Worm (Caenorhabditis elegans) whole organism, mixed stage, embryonic: ENCODE results near the gene srsx-19.

Experiments used
- M03D4.4 ChIP-seq: sonication (generic microtip); optimal IDR thresholded peaks from 2 replicates; lab custom pipeline; 2017; ENCODE audit warnings: mild to moderate bottlenecking, missing genetic modification characterization, missing compliant biosample characterization
- bed-3 ChIP-seq: fragments of 200-800 bp; sonication (Bioruptor generic); optimal IDR thresholded peaks from 3 replicates; lab custom pipeline; 2018; ENCODE audit warnings: mild to moderate bottlenecking, missing genetic modification characterization, moderate library complexity, missing compliant biosample characterization
- blmp-1 ChIP-seq: fragments of 150-350 bp; optimal IDR thresholded peaks from 2 replicates; lab custom pipeline; 2014; ENCODE audit warnings: missing biosample characterization, missing genetic modification characterization
- ceh-39 ChIP-seq: fragments of 150-350 bp; optimal IDR thresholded peaks from 2 replicates; lab custom pipeline; 2014; ENCODE audit warnings: missing biosample characterization, missing genetic modification characterization
- ceh-43 ChIP-seq: fragments of 200-800 bp; sonication (Bioruptor generic); optimal IDR thresholded peaks from 2 replicates; lab custom pipeline; 2018; ENCODE audit warnings: mild to moderate bottlenecking, missing genetic modification characterization, moderate library complexity, missing compliant biosample characterization
- ceh-83 ChIP-seq: fragments of 200-800 bp; sonication (Bioruptor generic); optimal IDR thresholded peaks from 2 replicates; lab custom pipeline; 2018; ENCODE audit warnings: mild to moderate bottlenecking, missing genetic modification characterization, missing compliant biosample characterization
- ces-1 ChIP-seq: fragments of 150-350 bp; optimal IDR thresholded peaks from 2 replicates; lab custom pipeline; 2014; ENCODE audit warnings: missing biosample characterization, missing genetic modification reagents, missing genetic modification characterization
- drap-1 ChIP-seq: fragments of 200-800 bp; sonication (Bioruptor generic); optimal IDR thresholded peaks from 3 replicates; lab custom pipeline; 2018; ENCODE audit warnings: mild to moderate bottlenecking, missing genetic modification characterization, missing compliant biosample characterization
- elt-1 ChIP-seq: sonication (generic microtip); optimal IDR thresholded peaks from 2 replicates; lab custom pipeline; 2017; ENCODE audit warnings: missing genetic modification characterization, mild to moderate bottlenecking, missing compliant biosample characterization, antibody characterized with exemption, moderate library complexity, borderline replicate concordance; ENCODE audit not compliant: insufficient read depth
- elt-3 ChIP-seq: fragments of 150-350 bp; optimal IDR thresholded peaks from 2 replicates; lab custom pipeline; 2014; ENCODE audit warnings: missing biosample characterization, missing genetic modification characterization
- flh-1 ChIP-seq: fragments of 200-800 bp; sonication (Bioruptor generic); optimal IDR thresholded peaks from 2 replicates; lab custom pipeline; 2018; ENCODE audit warnings: mild to moderate bottlenecking, missing genetic modification characterization, moderate library complexity, missing compliant biosample characterization
- hlh-1 ChIP-seq: fragments of 150-350 bp; optimal IDR thresholded peaks from 2 replicates; lab custom pipeline; 2014; ENCODE audit warnings: missing biosample characterization, missing genetic modification reagents, missing genetic modification characterization
- lin-13 ChIP-seq: fragments of 150-350 bp; optimal IDR thresholded peaks from 2 replicates; lab custom pipeline; 2014; ENCODE audit warnings: missing biosample characterization, missing genetic modification characterization
- lin-32 ChIP-seq: fragments of 200-800 bp; sonication (Bioruptor generic); optimal IDR thresholded peaks from 2 replicates; lab custom pipeline; 2018; ENCODE audit warnings: mild to moderate bottlenecking, missing genetic modification characterization, missing compliant biosample characterization
- lsy-2 ChIP-seq: fragments of 150-350 bp; optimal IDR thresholded peaks from 2 replicates; lab custom pipeline; 2014; ENCODE audit warnings: missing biosample characterization, missing genetic modification characterization
- mab-5 ChIP-seq: fragments of 150-350 bp; optimal IDR thresholded peaks from 2 replicates; lab custom pipeline; 2014; ENCODE audit warnings: missing biosample characterization, missing genetic modification characterization
- mep-1 ChIP-seq: fragments of 150-350 bp; optimal IDR thresholded peaks from 2 replicates; lab custom pipeline; 2017; ENCODE audit warnings: missing biosample characterization, missing genetic modification reagents, missing genetic modification characterization, inconsistent platforms
- mls-2 ChIP-seq: sonication (generic microtip); optimal IDR thresholded peaks from 2 replicates; lab custom pipeline; 2016; ENCODE audit warnings: mild to moderate bottlenecking, missing genetic modification characterization, moderate library complexity, missing compliant biosample characterization
- nhr-12 ChIP-seq: fragments of 150-350 bp; optimal IDR thresholded peaks from 2 replicates; lab custom pipeline; 2014; ENCODE audit warnings: missing biosample characterization, missing genetic modification characterization
- nhr-237 ChIP-seq: fragments of 150-350 bp; optimal IDR thresholded peaks from 2 replicates; lab custom pipeline; 2014; ENCODE audit warnings: missing biosample characterization, missing genetic modification characterization
- nhr-28 ChIP-seq: fragments of 150-350 bp; optimal IDR thresholded peaks from 2 replicates; lab custom pipeline; 2014; ENCODE audit warnings: missing biosample characterization, missing genetic modification characterization
- nhr-76 ChIP-seq: sonication (generic microtip); optimal IDR thresholded peaks from 2 replicates; lab custom pipeline; 2017; ENCODE audit warnings: missing biosample characterization, missing genetic modification characterization
- pha-4 ChIP-seq: fragments of 150-350 bp; optimal IDR thresholded peaks from 2 replicates; lab custom pipeline; 2018; ENCODE audit warnings: missing biosample characterization, missing genetic modification reagents, missing genetic modification characterization
- sem-2 ChIP-seq: fragments of 200-800 bp; sonication (Bioruptor generic); optimal IDR thresholded peaks from 2 replicates; lab custom pipeline; 2018; ENCODE audit warnings: mild to moderate bottlenecking, missing genetic modification characterization, missing compliant biosample characterization
- snpc-4 ChIP-seq: fragments of 150-350 bp; optimal IDR thresholded peaks from 2 replicates; lab custom pipeline; 2014; ENCODE audit warnings: missing biosample characterization, missing genetic modification characterization
- sptf-1 ChIP-seq: sonication (generic microtip); optimal IDR thresholded peaks from 2 replicates; lab custom pipeline; 2017; ENCODE audit warnings: mild to moderate bottlenecking, missing genetic modification characterization, moderate library complexity, missing compliant biosample characterization
- tbx-8 ChIP-seq: fragments of 200-800 bp; sonication (Bioruptor generic); optimal IDR thresholded peaks from 2 replicates; lab custom pipeline; 2018; ENCODE audit warnings: mild to moderate bottlenecking, missing genetic modification characterization, moderate library complexity, missing compliant biosample characterization
- unc-120 ChIP-seq: sonication (generic microtip); optimal IDR thresholded peaks from 2 replicates; lab custom pipeline; 2017; ENCODE audit warnings: missing genetic modification characterization, missing compliant biosample characterization; ENCODE audit not compliant: poor library complexity, severe bottlenecking
- unc-39 ChIP-seq: fragments of 150-350 bp; optimal IDR thresholded peaks from 2 replicates; lab custom pipeline; 2014; ENCODE audit warnings: missing biosample characterization, missing genetic modification characterization
- unc-62 ChIP-seq: fragments of 150-350 bp; optimal IDR thresholded peaks from 2 replicates; lab custom pipeline; 2014; ENCODE audit warnings: missing biosample characterization, missing genetic modification reagents, missing genetic modification characterization
- zip-8 ChIP-seq: fragments of 150-350 bp; optimal IDR thresholded peaks from 2 replicates; lab custom pipeline; 2014; ENCODE audit warnings: missing biosample characterization, missing genetic modification characterization
- ztf-11 ChIP-seq: fragments of 150-350 bp; optimal IDR thresholded peaks from 2 replicates; lab custom pipeline; 2014; ENCODE audit warnings: missing biosample characterization, missing genetic modification characterization

srsx-19 gene

DNA sequence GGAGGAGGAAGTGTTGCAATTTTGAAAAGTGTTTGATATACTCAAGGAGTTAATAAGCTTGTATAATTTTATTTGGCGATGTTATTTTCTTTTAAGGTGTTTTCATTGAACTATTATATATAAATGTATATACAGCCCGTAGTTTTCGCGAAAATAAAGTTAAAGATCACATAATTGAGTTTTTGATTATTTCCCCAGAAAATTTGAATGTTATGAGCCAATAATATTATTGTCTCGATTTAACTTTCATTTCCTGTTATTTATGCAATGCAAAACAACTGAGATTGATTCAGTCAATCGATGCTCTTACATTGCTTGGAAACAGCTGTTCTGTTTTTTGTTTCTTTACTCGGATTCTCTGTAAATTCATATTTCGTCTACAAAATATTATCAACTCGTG lies 39.1 kb upstream of the srsx-19 start, which contains the start of gene srx-133:
TSS of gene srx-133 (plus strand) at position 301 of the 400 bp plus-strand sequence.
- TF ChIP-seq mls-2 (tag; lab: Kevin White, UChicago) = no peak
- TF ChIP-seq mab-5 (tag; lab: Kevin White, UChicago) = no peak
- no peak for TF ChIP-seq nhr-237
- no peak for TF ChIP-seq ceh-83
- no peak for TF ChIP-seq sptf-1

DNA sequence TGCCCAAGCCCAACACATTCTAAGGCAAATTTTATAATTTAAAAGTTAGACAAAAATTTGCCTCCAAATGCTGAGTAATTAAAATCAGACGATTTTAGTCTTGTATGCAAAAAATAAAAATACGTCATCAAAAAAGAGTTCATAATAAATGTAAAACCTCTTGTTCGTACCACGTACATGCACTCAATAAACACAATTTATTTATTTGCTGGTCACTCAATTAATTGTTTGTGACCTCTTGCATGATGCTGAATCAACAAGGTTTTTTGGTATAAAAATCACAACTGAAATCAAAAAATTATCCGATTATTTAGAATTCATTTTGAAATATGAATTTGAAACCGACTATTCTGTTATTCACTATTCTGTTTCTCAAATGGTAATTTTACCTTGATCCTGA lies 37.3 kb upstream of the srsx-19 start, which contains the start of gene hpx-2:
TSS of gene hpx-2 (plus strand) at position 301 of the 400 bp plus-strand sequence.
- no peak for TF ChIP-seq ceh-83
- no peak for TF ChIP-seq lin-32 (GFP tag; lab: Kevin White, UChicago)
- TF ChIP-seq ces-1 (GFP tag; lab: Kevin White, UChicago) = no peak
- TF ChIP-seq zip-8 = no peak
- no peak for TF ChIP-seq nhr-12 (tag; lab: Kevin White, UChicago)
- TF ChIP-seq flh-1 = no peak
- TF ChIP-seq unc-39 (tag; lab: Kevin White, UChicago) = no peak
- no peak for TF ChIP-seq ceh-39 (tag; lab: Kevin White, UChicago)
- TF ChIP-seq nhr-28 (tag; lab: Kevin White, UChicago) = no peak
- TF ChIP-seq ceh-43 (GFP tag; lab: Kevin White, UChicago) = no peak
- TF ChIP-seq elt-3 (tag; lab: Kevin White, UChicago) = no peak
- TF ChIP-seq drap-1 = no peak
- TF ChIP-seq mep-1 (tag; lab: Kevin White, UChicago) = no peak
- no peak for TF ChIP-seq ztf-11
- TF ChIP-seq nhr-76 = no peak
- TF ChIP-seq hlh-1 (tag; lab: Kevin White, UChicago) = no peak

DNA sequence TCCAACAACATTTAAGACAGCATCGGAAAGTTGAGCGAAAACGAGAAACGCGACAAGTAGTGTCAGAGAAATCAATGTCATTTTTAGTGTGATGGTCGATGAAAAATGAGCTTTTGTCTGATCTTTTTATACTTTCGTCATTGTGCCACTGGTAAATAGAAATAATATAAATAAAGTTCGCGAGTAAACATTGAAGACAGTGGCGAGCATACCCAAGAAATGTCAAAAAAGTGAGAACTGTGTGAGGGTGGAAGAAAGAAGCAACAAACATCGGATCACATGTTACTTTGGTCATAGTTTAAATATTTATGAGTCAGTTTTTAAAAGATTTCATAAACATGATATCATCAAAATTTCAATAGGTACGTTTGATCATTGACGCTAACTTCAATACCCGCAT lies 33.2 kb upstream of the srsx-19 start, which contains the start of gene ttr-21:
TSS of gene ttr-21 (minus strand) at position 100 of the 400 bp plus-strand sequence.
- no peak for TF ChIP-seq mls-2 (tag; lab: Kevin White, UChicago)
- no peak for TF ChIP-seq unc-120 (tag; lab: Kevin White, UChicago)
- TF ChIP-seq ceh-39 (tag; lab: Kevin White, UChicago) = no peak
- TF ChIP-seq pha-4 (tag; lab: Kevin White, UChicago) = no peak
- TF ChIP-seq unc-62 (GFP tag; lab: Kevin White, UChicago) = no peak
- no peak for TF ChIP-seq elt-1 (tag; lab: Kevin White, UChicago)
- TF ChIP-seq tbx-8 = no peak

- TF ChIP-seq blmp-1 (tag; lab: Kevin White, UChicago) = no peak
- TF ChIP-seq, all 35 proteins: peak for 0
Measured at ce11 chrV:13856376-13856775, 31.1 kb upstream of the srsx-19 start, which contains the start of gene srx-134. Gene srx-134, minus strand, starts transcription at chrV:13856476.

DNA sequence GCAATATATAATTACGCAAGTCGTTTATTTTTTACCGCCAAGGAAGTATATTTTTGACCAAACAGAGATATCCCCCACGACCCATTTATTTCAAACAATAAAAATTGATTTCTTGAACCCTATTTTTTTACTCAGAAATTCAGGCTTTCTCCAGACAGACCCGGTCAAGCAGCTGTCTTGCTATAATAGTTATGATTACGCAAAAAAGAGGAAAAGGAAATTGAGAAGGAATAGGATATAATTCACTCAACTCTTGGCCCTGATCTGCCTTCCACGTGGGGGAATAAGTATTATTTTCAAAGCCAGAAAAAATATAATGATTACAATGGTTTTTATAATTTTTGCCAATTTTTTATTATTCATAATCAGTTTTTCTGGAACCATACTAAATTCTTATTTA lies 30.3 kb upstream of the srsx-19 start, which contains the start of gene srx-136:
TSS of gene srx-136 (plus strand) at position 301 of the 400 bp plus-strand sequence.
- TF ChIP-seq sem-2 = no peak
- no peak for TF ChIP-seq mab-5 (tag; lab: Kevin White, UChicago)
- TF ChIP-seq nhr-237 = no peak
- no peak for TF ChIP-seq snpc-4 (tag; lab: Kevin White, UChicago)
- no peak for TF ChIP-seq lin-13
- no peak for TF ChIP-seq nhr-76
- no peak for TF ChIP-seq nhr-28 (tag; lab: Kevin White, UChicago)
- no peak for TF ChIP-seq unc-39 (tag; lab: Kevin White, UChicago)
- no peak for TF ChIP-seq lin-32 (GFP tag; lab: Kevin White, UChicago)
- TF ChIP-seq lsy-2 (tag; lab: Kevin White, UChicago) = no peak
- no peak for TF ChIP-seq bed-3 (GFP tag; lab: Kevin White, UChicago)
- TF ChIP-seq ceh-43 (GFP tag; lab: Kevin White, UChicago) = no peak
- no peak for TF ChIP-seq ces-1 (GFP tag; lab: Kevin White, UChicago)
- no peak for TF ChIP-seq M03D4.4 (tag; lab: Kevin White, UChicago)
- no peak for TF ChIP-seq zip-8
- no peak for TF ChIP-seq mep-1 (tag; lab: Kevin White, UChicago)
